Worm (Caenorhabditis elegans): ENCODE results near the gene nrfl-1.
A peak's percentile ranks its signal among the peaks of the same experiment; 100 is the strongest.

- TF ChIP-seq elt-3 (tag; optimal IDR thresholded peaks at IDR 0.05) (no peak), unc-30 (tag; optimal IDR thresholded peaks at IDR 0.05) (no peak), F16B12.6 (tag; optimal IDR thresholded peaks at IDR 0.05) (no peak), ces-1 (GFP tag; optimal IDR thresholded peaks at IDR 0.05) (no peak), alr-1 (tag; optimal IDR thresholded peaks at IDR 0.05; ENCODE audit: borderline replicate concordance) (no peak), skn-1 (tag; optimal IDR thresholded peaks at IDR 0.05) (no peak), nhr-28 (tag; optimal IDR thresholded peaks at IDR 0.05) (no peak), aly-2 (tag; optimal IDR thresholded peaks at IDR 0.05) (no peak), dpl-1 (GFP tag; optimal IDR thresholded peaks at IDR 0.05) (peak in 1 of 3 experiments; percentile 14), ztf-11 (tag; optimal IDR thresholded peaks at IDR 0.05) (no peak), sox-4 (tag; optimal IDR thresholded peaks at IDR 0.05) (no peak), nhr-77 (tag; optimal IDR thresholded peaks at IDR 0.05) (no peak)
Observed at ce11 chrIV:9078469-9078868, 40.4 kb upstream of the nrfl-1 start, which contains the start of gene mans-4.
